Worm (Caenorhabditis elegans) whole organism, young adult: Measurements from ENCODE around the gene F34H10.4.

Experiments
- B0035.1 ChIP-seq: sonication (generic microtip); optimal IDR thresholded peaks from 2 replicates; lab custom pipeline; 2016; ENCODE audit warnings: missing genetic modification characterization, mild to moderate bottlenecking, missing compliant biosample characterization, missing genotype, missing genetic modification reagents
- B0336.3 ChIP-seq: fragments of 200-800 bp; sonication (Bioruptor generic); IDR thresholded peaks from 2 replicates; pipeline ENCODE4 v1.3.6; 2022; ENCODE audit warnings: missing genetic modification characterization, missing compliant biosample characterization
- C06A6.2 ChIP-seq: fragments of 200-800 bp; sonication (Bioruptor generic); conservative IDR thresholded peaks from 2 replicates; pipeline ENCODE4 v1.3.6; 2022; ENCODE audit warnings: missing genetic modification characterization, missing compliant biosample characterization
- C17E4.6 ChIP-seq: fragments of 200-800 bp; sonication (Bioruptor generic); IDR thresholded peaks from 2 replicates; pipeline ENCODE4 v1.3.6; 2022; ENCODE audit warnings: missing genetic modification reagents, missing genetic modification characterization, missing compliant biosample characterization
- F22D6.2 ChIP-seq: sonication (generic microtip); optimal IDR thresholded peaks from 2 replicates; lab custom pipeline; 2016; ENCODE audit warnings: mild to moderate bottlenecking, missing genetic modification characterization, missing compliant biosample characterization
- F49E8.2 ChIP-seq: sonication (generic microtip); optimal IDR thresholded peaks from 3 replicates; lab custom pipeline; 2017; ENCODE audit warnings: missing genetic modification characterization, mild to moderate bottlenecking, missing compliant biosample characterization, antibody characterized with exemption, moderate library complexity; ENCODE audit not compliant: insufficient read depth
- F57C9.4 ChIP-seq: sonication (generic microtip); optimal IDR thresholded peaks from 2 replicates; lab custom pipeline; 2017; ENCODE audit warnings: mild to moderate bottlenecking, missing genetic modification characterization, missing compliant biosample characterization
- K12H6.12 ChIP-seq: fragments of 200-800 bp; sonication (Bioruptor generic); optimal IDR thresholded peaks from 2 replicates; lab custom pipeline; 2018; ENCODE audit warnings: mild to moderate bottlenecking, missing genetic modification characterization, missing compliant biosample characterization
- T26A5.8 ChIP-seq: sonication (generic microtip); optimal IDR thresholded peaks from 2 replicates; lab custom pipeline; 2016; ENCODE audit warnings: missing genetic modification characterization, missing compliant biosample characterization
- Y53F4B.3 ChIP-seq: fragments of 200-800 bp; sonication (Bioruptor generic); IDR thresholded peaks from 2 replicates; pipeline ENCODE4 v1.3.6; 2022; ENCODE audit warnings: missing genetic modification reagents, missing genetic modification characterization, missing compliant biosample characterization
- Y56A3A.18 ChIP-seq: fragments of 200-800 bp; sonication (Bioruptor generic); IDR thresholded peaks from 2 replicates; pipeline ENCODE4 v1.3.6; 2022; ENCODE audit warnings: missing genetic modification reagents, missing genetic modification characterization, missing compliant biosample characterization
- Y95B8A.8 ChIP-seq: fragments of 200-800 bp; sonication (Bioruptor generic); IDR thresholded peaks from 2 replicates; pipeline ENCODE4 v1.3.6; 2022; ENCODE audit warnings: missing genetic modification reagents, missing genetic modification characterization, missing compliant biosample characterization
- ZK185.1 ChIP-seq: sonication (generic microtip); optimal IDR thresholded peaks from 2 replicates; lab custom pipeline; 2016; ENCODE audit warnings: mild to moderate bottlenecking, missing genetic modification characterization, missing compliant biosample characterization; ENCODE audit not compliant: poor library complexity, severe bottlenecking
- aptf-2 ChIP-seq: fragments of 200-800 bp; sonication (Bioruptor generic); conservative IDR thresholded peaks from 2 replicates; pipeline ENCODE4 v1.3.6; 2022; ENCODE audit warnings: missing genetic modification reagents, missing genetic modification characterization, missing compliant biosample characterization
- aptf-3 ChIP-seq: fragments of 200-800 bp; sonication (Bioruptor generic); IDR thresholded peaks from 2 replicates; pipeline ENCODE4 v1.3.6; 2022; ENCODE audit warnings: missing genetic modification characterization, missing compliant biosample characterization
- atf-7 ChIP-seq: sonication (generic microtip); optimal IDR thresholded peaks from 2 replicates; lab custom pipeline; 2017; ENCODE audit warnings: mild to moderate bottlenecking, missing genetic modification characterization, missing compliant biosample characterization
- attf-3 ChIP-seq: fragments of 200-800 bp; sonication (Bioruptor generic); conservative IDR thresholded peaks from 2 replicates; pipeline ENCODE4 v1.3.6; 2022; ENCODE audit warnings: missing genetic modification reagents, missing genetic modification characterization, missing compliant biosample characterization
- attf-6 ChIP-seq: fragments of 200-800 bp; sonication (Bioruptor generic); IDR thresholded peaks from 2 replicates; pipeline ENCODE4 v1.3.6; 2022; ENCODE audit warnings: missing genetic modification reagents, missing genetic modification characterization, missing compliant biosample characterization
- bed-2 ChIP-seq: fragments of 200-800 bp; sonication (Bioruptor generic); IDR thresholded peaks from 2 replicates; pipeline ENCODE4 v1.3.6; 2022; ENCODE audit warnings: missing genetic modification reagents, missing genetic modification characterization, missing compliant biosample characterization
- ceh-27 ChIP-seq: fragments of 200-800 bp; sonication (Bioruptor generic); optimal IDR thresholded peaks from 2 replicates; lab custom pipeline; 2018; ENCODE audit warnings: mild to moderate bottlenecking, missing genetic modification characterization, moderate library complexity, missing compliant biosample characterization
- ceh-58 ChIP-seq: fragments of 200-800 bp; sonication (Bioruptor generic); IDR thresholded peaks from 2 replicates; pipeline ENCODE4 v1.3.6; 2022; ENCODE audit warnings: missing genetic modification characterization, missing compliant biosample characterization
- ceh-91 ChIP-seq: fragments of 200-800 bp; sonication (Bioruptor generic); IDR thresholded peaks from 2 replicates; pipeline ENCODE4 v1.3.6; 2022; ENCODE audit warnings: missing genetic modification reagents, missing genetic modification characterization, missing compliant biosample characterization
- chd-7 ChIP-seq: sonication (generic microtip); optimal IDR thresholded peaks from 2 replicates; lab custom pipeline; 2016; ENCODE audit warnings: mild to moderate bottlenecking, missing genetic modification characterization, moderate library complexity, missing compliant biosample characterization
- efl-1 ChIP-seq: fragments of 150-350 bp; optimal IDR thresholded peaks from 2 replicates; lab custom pipeline; 2014; ENCODE audit warnings: missing biosample characterization, missing genetic modification reagents, missing genetic modification characterization
- egl-18 ChIP-seq: fragments of 200-800 bp; sonication (Bioruptor generic); IDR thresholded peaks from 2 replicates; pipeline ENCODE4 v1.3.6; 2022; ENCODE audit warnings: missing genetic modification reagents, missing genetic modification characterization, missing compliant biosample characterization
- egl-44 ChIP-seq: fragments of 200-800 bp; sonication (Bioruptor generic); IDR thresholded peaks from 2 replicates; pipeline ENCODE4 v1.3.6; 2022; ENCODE audit warnings: missing genetic modification reagents, missing genetic modification characterization, missing compliant biosample characterization
- egrh-3 ChIP-seq: fragments of 200-800 bp; sonication (Bioruptor generic); IDR thresholded peaks from 2 replicates; pipeline ENCODE4 v1.3.6; 2022; ENCODE audit warnings: missing genetic modification reagents, missing genetic modification characterization, missing compliant biosample characterization
- ets-4 ChIP-seq: fragments of 200-800 bp; sonication (Bioruptor generic); optimal IDR thresholded peaks from 2 replicates; lab custom pipeline; 2018; ENCODE audit warnings: mild to moderate bottlenecking, missing genetic modification characterization, missing compliant biosample characterization
- hmg-20 ChIP-seq: fragments of 200-800 bp; sonication (Bioruptor generic); IDR thresholded peaks from 2 replicates; pipeline ENCODE4 v1.3.6; 2022; ENCODE audit warnings: missing genetic modification reagents, missing genetic modification characterization, missing compliant biosample characterization
- hrde-1 ChIP-seq: sonication (generic microtip); optimal IDR thresholded peaks from 2 replicates; lab custom pipeline; 2016; ENCODE audit warnings: missing genetic modification characterization, mild to moderate bottlenecking, missing compliant biosample characterization, moderate library complexity, missing genotype, missing genetic modification reagents, borderline replicate concordance
- let-607 ChIP-seq, 2 experiments: fragments of 200-800 bp in 1 of 2; sonication (Bioruptor generic) in 1 of 2; sonication (generic microtip) in 1 of 2; optimal IDR thresholded peaks; 2 replicates each; lab custom pipeline; 2016 to 2018; ENCODE audit warnings: mild to moderate bottlenecking in 2 of 2, missing compliant biosample characterization in 2 of 2, missing genetic modification characterization in 2 of 2, moderate library complexity in 2 of 2, missing genotype in 1 of 2
- lin-40 ChIP-seq: sonication (generic microtip); optimal IDR thresholded peaks from 2 replicates; lab custom pipeline; 2016; ENCODE audit warnings: missing genetic modification characterization, mild to moderate bottlenecking, missing compliant biosample characterization, missing genotype, missing genetic modification reagents
- lin-54 ChIP-seq: fragments of 200-800 bp; sonication (Bioruptor generic); optimal IDR thresholded peaks from 2 replicates; lab custom pipeline; 2018; ENCODE audit warnings: mild to moderate bottlenecking, missing genetic modification characterization, missing compliant biosample characterization
- lir-1 ChIP-seq: fragments of 200-800 bp; sonication (Bioruptor generic); conservative IDR thresholded peaks from 2 replicates; pipeline ENCODE4 v1.3.6; 2022; ENCODE audit warnings: missing genetic modification reagents, missing genetic modification characterization, missing compliant biosample characterization
- lsl-1 ChIP-seq: fragments of 200-800 bp; sonication (Bioruptor generic); optimal IDR thresholded peaks from 2 replicates; lab custom pipeline; 2018; ENCODE audit warnings: mild to moderate bottlenecking, missing genetic modification characterization, moderate library complexity, missing compliant biosample characterization
- mel-28 ChIP-seq: sonication (generic microtip); optimal IDR thresholded peaks from 2 replicates; lab custom pipeline; 2016; ENCODE audit warnings: borderline replicate concordance, mild to moderate bottlenecking, missing genetic modification characterization, missing compliant biosample characterization
- mes-4 ChIP-seq: sonication (generic microtip); optimal IDR thresholded peaks from 2 replicates; lab custom pipeline; 2016; ENCODE audit warnings: missing genotype, missing genetic modification characterization, missing compliant biosample characterization
- nfya-2 ChIP-seq: fragments of 200-800 bp; sonication (Bioruptor generic); IDR thresholded peaks from 2 replicates; pipeline ENCODE4 v1.3.6; 2022; ENCODE audit warnings: missing genetic modification reagents, missing genetic modification characterization, missing compliant biosample characterization
- nhr-120 ChIP-seq: fragments of 200-800 bp; sonication (Bioruptor generic); IDR thresholded peaks from 2 replicates; pipeline ENCODE4 v1.3.6; 2022; ENCODE audit warnings: missing genetic modification characterization, missing compliant biosample characterization
- nhr-27 ChIP-seq: fragments of 200-800 bp; sonication (Bioruptor generic); optimal IDR thresholded peaks from 2 replicates; lab custom pipeline; 2018; ENCODE audit warnings: mild to moderate bottlenecking, missing genetic modification characterization, moderate library complexity, missing compliant biosample characterization
- repo-1 ChIP-seq: sonication (generic microtip); optimal IDR thresholded peaks from 2 replicates; lab custom pipeline; 2017; ENCODE audit warnings: mild to moderate bottlenecking, missing genetic modification characterization, missing compliant biosample characterization
- snpc-1.1 ChIP-seq: sonication (generic microtip); optimal IDR thresholded peaks from 2 replicates; lab custom pipeline; 2017; ENCODE audit warnings: missing genetic modification characterization, mild to moderate bottlenecking, missing compliant biosample characterization, antibody characterized with exemption, moderate library complexity, missing genotype, missing genetic modification reagents; ENCODE audit not compliant: insufficient read depth
- tbp1 ChIP-seq: fragments of 200-800 bp; sonication (Bioruptor generic); optimal IDR thresholded peaks from 2 replicates; lab custom pipeline; 2018; ENCODE audit warnings: mild to moderate bottlenecking, missing genetic modification characterization, missing compliant biosample characterization
- tbx-9 ChIP-seq: sonication (generic microtip); optimal IDR thresholded peaks from 2 replicates; lab custom pipeline; 2016; ENCODE audit warnings: borderline replicate concordance, missing genetic modification characterization, inconsistent platforms, missing compliant biosample characterization
- tlf-1 ChIP-seq: fragments of 200-800 bp; sonication (Bioruptor generic); optimal IDR thresholded peaks from 2 replicates; lab custom pipeline; 2018; ENCODE audit warnings: mild to moderate bottlenecking, missing genetic modification characterization, missing compliant biosample characterization
- unc-62 ChIP-seq: fragments of 150-350 bp; optimal IDR thresholded peaks from 2 replicates; lab custom pipeline; 2014; ENCODE audit warnings: missing biosample characterization, missing genetic modification reagents, missing genetic modification characterization
- zfh-2 ChIP-seq: fragments of 200-800 bp; sonication (Bioruptor generic); conservative IDR thresholded peaks from 2 replicates; pipeline ENCODE4 v1.3.6; 2022; ENCODE audit warnings: missing genetic modification reagents, missing genetic modification characterization, missing compliant biosample characterization
- ztf-26 ChIP-seq: sonication (generic microtip); optimal IDR thresholded peaks from 2 replicates; lab custom pipeline; 2017; ENCODE audit warnings: missing genetic modification characterization, missing compliant biosample characterization

The F34H10.4 gene

ce11 chrX:9637700-9638099 lies 10.6 kb upstream of the F34H10.4 start:
- no peak for TF ChIP-seq tlf-1
- TF ChIP-seq F49E8.2 (tag; lab: Kevin White, UChicago) = peak; percentile 27
- peak; percentile 36; the same call in 1 of the 2 replicates for TF ChIP-seq attf-6
- TF ChIP-seq lin-40 = peak; percentile 50
- TF ChIP-seq C17E4.6 (GFP tag; lab: Robert Waterston, UW) = peak; percentile 75; the same call in 1 of the 2 replicates
- peak; percentile 37 for TF ChIP-seq ceh-27 (GFP tag; lab: Kevin White, UChicago)
- no peak for TF ChIP-seq nfya-2 (GFP tag; lab: Robert Waterston, UW)
- peak; percentile 51 for TF ChIP-seq atf-7 (tag; lab: Kevin White, UChicago)
- TF ChIP-seq unc-62 = no peak
- TF ChIP-seq hrde-1 (tag; lab: Kevin White, UChicago) = peak; percentile 68
- 0 out of 2 replicates have a peak, but pooled peaks have one; percentile 25 for TF ChIP-seq nhr-120 (GFP tag; lab: Robert Waterston, UW)
- TF ChIP-seq efl-1 (GFP tag; lab: Kevin White, UChicago) = no peak
- TF ChIP-seq ceh-91 (GFP tag; lab: Robert Waterston, UW) = no peak
- TF ChIP-seq ets-4 (GFP tag; lab: Kevin White, UChicago) = peak; percentile 11
- 0 out of 2 replicates have a peak, but pooled peaks have one; percentile 76 for TF ChIP-seq ceh-58 (GFP tag; lab: Robert Waterston, UW)
- TF ChIP-seq aptf-3 = peak; percentile 93
- TF ChIP-seq nhr-27 (tag; lab: Kevin White, UChicago) = peak; percentile 81
- TF ChIP-seq ZK185.1 (tag; lab: Kevin White, UChicago) = peak; percentile 71
- no peak for TF ChIP-seq tbx-9
- TF ChIP-seq hmg-20 (GFP tag; lab: Robert Waterston, UW) = peak; percentile 69
- TF ChIP-seq ztf-26 (tag; lab: Kevin White, UChicago) = peak; percentile 48
- TF ChIP-seq attf-3 = peak; percentile 45; the same call in 1 of the 2 replicates
- peak; percentile 36; the same call in 1 of the 2 replicates for TF ChIP-seq egrh-3 (GFP tag; lab: Robert Waterston, UW)
- no peak for TF ChIP-seq Y53F4B.3 (GFP tag; lab: Robert Waterston, UW)
- TF ChIP-seq B0336.3 (GFP tag; lab: Robert Waterston, UW) = no peak
- TF ChIP-seq snpc-1.1 (tag; lab: Kevin White, UChicago) = no peak
- TF ChIP-seq T26A5.8 (tag; lab: Kevin White, UChicago) = peak; percentile 78
- TF ChIP-seq aptf-2 (GFP tag; lab: Robert Waterston, UW) = no peak
- TF ChIP-seq egl-18 = no peak
- peak; percentile 47 for TF ChIP-seq B0035.1 (tag; lab: Kevin White, UChicago)
- no peak for TF ChIP-seq F57C9.4 (tag; lab: Kevin White, UChicago)
- peak; percentile 85 for TF ChIP-seq chd-7
- 0 out of 2 replicates have a peak, but pooled peaks have one; percentile 32 for TF ChIP-seq Y95B8A.8
- peak; percentile 89 for TF ChIP-seq Y56A3A.18 (GFP tag; lab: Robert Waterston, UW)
- TF ChIP-seq mes-4 = peak; percentile 49
- peak; percentile 87 for TF ChIP-seq egl-44 (GFP tag; lab: Robert Waterston, UW)
- TF ChIP-seq let-607 (tag; optimal IDR thresholded peaks at IDR 0.05; lab: Kevin White, UChicago) = peak; percentile 14 to 57
- TF ChIP-seq mel-28 (tag; lab: Kevin White, UChicago) = no peak
- TF ChIP-seq F22D6.2 (tag; lab: Kevin White, UChicago) = no peak
- TF ChIP-seq bed-2 (GFP tag; lab: Robert Waterston, UW) = no peak
- no peak for TF ChIP-seq repo-1 (tag; lab: Kevin White, UChicago)
- 0 out of 2 replicates have a peak, but pooled peaks have one; percentile 21 for TF ChIP-seq lir-1 (GFP tag; lab: Robert Waterston, UW)
- TF ChIP-seq lin-54 = peak; percentile 45
- peak; percentile 95 for TF ChIP-seq tbp1 (GFP tag; lab: Kevin White, UChicago)
- peak; percentile 35 for TF ChIP-seq K12H6.12 (tag; lab: Kevin White, UChicago)
- no peak for TF ChIP-seq zfh-2 (GFP tag; lab: Robert Waterston, UW)
- TF ChIP-seq lsl-1 (GFP tag; lab: Kevin White, UChicago) = no peak
- no peak for TF ChIP-seq C06A6.2 (GFP tag; lab: Robert Waterston, UW)
